Worm (Caenorhabditis elegans) whole organism, L3 larva: ENCODE data around the gene R10E9.2.

Experiments used
- ZK546.5 ChIP-seq: sonication (generic microtip); optimal IDR thresholded peaks from 2 replicates; lab custom pipeline; 2017; ENCODE audit warnings: missing biosample characterization, missing genetic modification characterization
- aly-2 ChIP-seq: fragments of 150-350 bp; optimal IDR thresholded peaks from 2 replicates; lab custom pipeline; 2014; ENCODE audit warnings: missing biosample characterization, missing genetic modification characterization
- ama-1 ChIP-seq: fragments of 150-350 bp; optimal IDR thresholded peaks from 2 replicates; lab custom pipeline; 2018
- ceh-16 ChIP-seq: sonication (generic microtip); optimal IDR thresholded peaks from 2 replicates; lab custom pipeline; 2017; ENCODE audit warnings: missing biosample characterization, missing genetic modification characterization
- ceh-28 ChIP-seq: fragments of 150-350 bp; optimal IDR thresholded peaks from 2 replicates; lab custom pipeline; 2014; ENCODE audit warnings: missing biosample characterization, missing genetic modification reagents, missing genetic modification characterization
- ceh-82 ChIP-seq: fragments of 150-350 bp; optimal IDR thresholded peaks from 2 replicates; lab custom pipeline; 2014; ENCODE audit warnings: missing biosample characterization, missing genetic modification characterization
- ceh-9 ChIP-seq: sonication (generic microtip); optimal IDR thresholded peaks from 2 replicates; lab custom pipeline; 2018; ENCODE audit warnings: missing biosample characterization, missing genetic modification characterization
- daf-12 ChIP-seq: fragments of 150-350 bp; optimal IDR thresholded peaks from 2 replicates; lab custom pipeline; 2014; ENCODE audit warnings: missing biosample characterization, missing genetic modification reagents, missing genetic modification characterization
- egl-27 ChIP-seq: sonication (generic microtip); optimal IDR thresholded peaks from 4 replicates; lab custom pipeline; 2017; ENCODE audit warnings: missing biosample characterization, missing genetic modification reagents, missing genetic modification characterization
- egl-5 ChIP-seq: fragments of 150-350 bp; optimal IDR thresholded peaks from 2 replicates; lab custom pipeline; 2017; ENCODE audit warnings: missing biosample characterization, missing genetic modification reagents, missing genetic modification characterization, inconsistent platforms
- elt-1 ChIP-seq: fragments of 150-350 bp; optimal IDR thresholded peaks from 2 replicates; lab custom pipeline; 2014; ENCODE audit warnings: missing biosample characterization, missing genetic modification characterization
- elt-2 ChIP-seq: sonication (generic microtip); optimal IDR thresholded peaks from 2 replicates; lab custom pipeline; 2016; ENCODE audit warnings: missing genetic modification reagents, mild to moderate bottlenecking, missing genetic modification characterization, missing compliant biosample characterization
- elt-3 ChIP-seq, 3 experiments: fragments of 150-350 bp in 1 of 3; sonication (generic microtip) in 2 of 3; optimal IDR thresholded peaks; 2 replicates in 2 of 3; 4 replicates in 1 of 3; lab custom pipeline; 2014 to 2017; ENCODE audit warnings: missing biosample characterization in 3 of 3, missing genetic modification characterization in 3 of 3
- fkh-10 ChIP-seq: sonication (generic microtip); optimal IDR thresholded peaks from 2 replicates; lab custom pipeline; 2017; ENCODE audit warnings: missing biosample characterization, missing genetic modification reagents, missing genetic modification characterization
- fkh-2 ChIP-seq: fragments of 150-350 bp; optimal IDR thresholded peaks from 2 replicates; lab custom pipeline; 2014; ENCODE audit warnings: missing biosample characterization, missing genetic modification reagents, missing genetic modification characterization
- fos-1 ChIP-seq: fragments of 150-350 bp; optimal IDR thresholded peaks from 2 replicates; lab custom pipeline; 2014; ENCODE audit warnings: missing biosample characterization, missing genetic modification characterization
- hmg-11 ChIP-seq: sonication (generic microtip); optimal IDR thresholded peaks from 2 replicates; lab custom pipeline; 2016; ENCODE audit warnings: missing genetic modification characterization, missing compliant biosample characterization
- jun-1 ChIP-seq: fragments of 150-350 bp; optimal IDR thresholded peaks from 2 replicates; lab custom pipeline; 2014; ENCODE audit warnings: missing biosample characterization, missing genetic modification reagents, missing genetic modification characterization
- lin-15B ChIP-seq: fragments of 150-350 bp; optimal IDR thresholded peaks from 2 replicates; lab custom pipeline; 2014; ENCODE audit warnings: missing biosample characterization, missing genetic modification characterization
- lin-39 ChIP-seq: fragments of 150-350 bp; optimal IDR thresholded peaks from 2 replicates; lab custom pipeline; 2018; ENCODE audit warnings: missing biosample characterization, missing genetic modification reagents, missing genetic modification characterization
- lsy-12 ChIP-seq: sonication (generic microtip); optimal IDR thresholded peaks from 2 replicates; lab custom pipeline; 2016; ENCODE audit warnings: mild to moderate bottlenecking, missing genetic modification characterization, missing compliant biosample characterization
- nfya-1 ChIP-seq: sonication (generic microtip); optimal IDR thresholded peaks from 2 replicates; lab custom pipeline; 2017; ENCODE audit warnings: missing genetic modification characterization, mild to moderate bottlenecking, missing compliant biosample characterization, antibody characterized with exemption, moderate library complexity; ENCODE audit not compliant: insufficient read depth
- nhr-12 ChIP-seq: fragments of 150-350 bp; optimal IDR thresholded peaks from 2 replicates; lab custom pipeline; 2014; ENCODE audit warnings: missing biosample characterization, missing genetic modification characterization
- nhr-23 ChIP-seq: fragments of 150-350 bp; optimal IDR thresholded peaks from 2 replicates; lab custom pipeline; 2014; ENCODE audit warnings: missing biosample characterization, missing genetic modification reagents, missing genetic modification characterization
- nhr-237 ChIP-seq: fragments of 150-350 bp; optimal IDR thresholded peaks from 2 replicates; lab custom pipeline; 2014; ENCODE audit warnings: missing biosample characterization, missing genetic modification characterization
- nhr-25 ChIP-seq: sonication (generic microtip); optimal IDR thresholded peaks from 2 replicates; lab custom pipeline; 2017; ENCODE audit warnings: missing biosample characterization, missing genetic modification characterization
- nhr-43 ChIP-seq: sonication (generic microtip); optimal IDR thresholded peaks from 2 replicates; lab custom pipeline; 2016; ENCODE audit warnings: mild to moderate bottlenecking, missing genetic modification characterization, missing compliant biosample characterization; ENCODE audit not compliant: poor library complexity, severe bottlenecking
- nhr-67 ChIP-seq: fragments of 150-350 bp; optimal IDR thresholded peaks from 2 replicates; lab custom pipeline; 2014; ENCODE audit warnings: missing biosample characterization, missing genetic modification characterization
- nhr-76 ChIP-seq: fragments of 150-350 bp; sonication (generic microtip); optimal IDR thresholded peaks from 5 replicates; lab custom pipeline; 2014; ENCODE audit warnings: missing biosample characterization, missing genetic modification characterization
- nhr-77 ChIP-seq: fragments of 150-350 bp; optimal IDR thresholded peaks from 2 replicates; lab custom pipeline; 2014; ENCODE audit warnings: missing biosample characterization, missing genetic modification characterization
- pha-4 ChIP-seq: fragments of 150-350 bp; optimal IDR thresholded peaks from 2 replicates; lab custom pipeline; 2014; ENCODE audit warnings: missing biosample characterization, missing genetic modification reagents, missing genetic modification characterization
- pqm-1 ChIP-seq: fragments of 150-350 bp; optimal IDR thresholded peaks from 2 replicates; lab custom pipeline; 2017; ENCODE audit warnings: missing biosample characterization, missing genetic modification characterization, inconsistent platforms
- sea-2 ChIP-seq: fragments of 150-350 bp; sonication (generic microtip); optimal IDR thresholded peaks from 4 replicates; lab custom pipeline; 2014; ENCODE audit warnings: missing biosample characterization, missing genetic modification reagents, missing genetic modification characterization
- skn-1 ChIP-seq: fragments of 150-350 bp; optimal IDR thresholded peaks from 2 replicates; lab custom pipeline; 2014; ENCODE audit warnings: missing biosample characterization, missing genetic modification characterization
- snpc-4 ChIP-seq: fragments of 150-350 bp; optimal IDR thresholded peaks from 2 replicates; lab custom pipeline; 2014; ENCODE audit warnings: missing biosample characterization, missing genetic modification characterization
- tbx-2 ChIP-seq: sonication (generic microtip); optimal IDR thresholded peaks from 2 replicates; lab custom pipeline; 2016; ENCODE audit warnings: mild to moderate bottlenecking, missing genetic modification characterization, missing compliant biosample characterization
- unc-39 ChIP-seq: sonication (generic microtip); optimal IDR thresholded peaks from 4 replicates; lab custom pipeline; 2017; ENCODE audit warnings: missing biosample characterization, missing genetic modification characterization
- unc-62 ChIP-seq: fragments of 150-350 bp; sonication (generic microtip); optimal IDR thresholded peaks from 4 replicates; lab custom pipeline; 2014; ENCODE audit warnings: missing biosample characterization, missing genetic modification reagents, missing genetic modification characterization
- ztf-11 ChIP-seq: fragments of 150-350 bp; optimal IDR thresholded peaks from 2 replicates; lab custom pipeline; 2014; ENCODE audit warnings: missing biosample characterization, missing genetic modification characterization
- ztf-4 ChIP-seq: fragments of 150-350 bp; optimal IDR thresholded peaks from 2 replicates; lab custom pipeline; 2014; ENCODE audit warnings: missing biosample characterization, missing genetic modification characterization

The R10E9.2 gene

ce11 chrIII:3959987-3960386 is 4.2 kb downstream of the R10E9.2 start, which contains the start of gene R10E9.3:
TSS of gene R10E9.3 (plus strand) at chrIII:3960221.
- TF ChIP-seq elt-2 (tag; lab: Kevin White, UChicago) (peak; percentile 46), nhr-25 (no peak), nfya-1 (tag; lab: Kevin White, UChicago) (peak; percentile 3), lin-39 (no peak), pqm-1 (tag; lab: Kevin White, UChicago) (peak; percentile 38), unc-39 (tag; lab: Kevin White, UChicago) (no peak), elt-3 (tag; optimal IDR thresholded peaks at IDR 0.05; lab: Kevin White, UChicago) (no peak), lsy-12 (tag; lab: Kevin White, UChicago) (no peak), pha-4 (tag; lab: Kevin White, UChicago) (peak; percentile 71)

- no peak for TF ChIP-seq unc-62 (GFP tag; lab: Kevin White, UChicago)
- TF ChIP-seq snpc-4 (tag; lab: Kevin White, UChicago), result no peak
- no peak for TF ChIP-seq fkh-2 (tag; lab: Kevin White, UChicago)
- TF ChIP-seq sea-2 (GFP tag; lab: Kevin White, UChicago), result no peak
- TF ChIP-seq hmg-11 (tag; lab: Kevin White, UChicago), result no peak
- TF ChIP-seq nhr-12, result no peak
Measured at ce11 chrIII:3959206-3959605, 4.9 kb downstream of the R10E9.2 start.

- no peak for TF ChIP-seq fkh-2 (tag; lab: Kevin White, UChicago)
- TF ChIP-seq ztf-4 (tag; lab: Kevin White, UChicago), result no peak
- peak; percentile 10 for TF ChIP-seq pha-4 (tag; lab: Kevin White, UChicago)
- no peak for TF ChIP-seq daf-12
- TF ChIP-seq ZK546.5 (tag; lab: Kevin White, UChicago), result no peak
- peak; percentile 51 for TF ChIP-seq ama-1 (lab: Kevin White, UChicago)
- no peak for TF ChIP-seq aly-2 (tag; lab: Kevin White, UChicago)
- TF ChIP-seq lin-39, result no peak
- TF ChIP-seq elt-1 (tag; lab: Kevin White, UChicago), result no peak
Measured at ce11 chrIII:3957850-3958249, 6.3 kb downstream of the R10E9.2 start.

- TF ChIP-seq ceh-9 (tag; lab: Kevin White, UChicago) (no peak), snpc-4 (tag; lab: Kevin White, UChicago) (peak; percentile 72), egl-27 (tag; lab: Kevin White, UChicago) (no peak), nhr-12 (no peak), egl-5 (tag; lab: Kevin White, UChicago) (peak; percentile 8), ceh-16 (tag; lab: Kevin White, UChicago) (no peak), ama-1 (lab: Kevin White, UChicago) (peak; percentile 69)
- TF ChIP-seq, all 47 proteins: peak for 3
Measured at ce11 chrIII:3957119-3957739, 6.9 kb downstream of the R10E9.2 start.

ce11 chrIII:3956293-3956692 is 7.8 kb downstream of the R10E9.2 start, which contains the start of gene F37A8.5:
TSS of gene F37A8.5 (plus strand) at chrIII:3956624.
- TF ChIP-seq ztf-4 (tag; lab: Kevin White, UChicago) (no peak), snpc-4 (tag; lab: Kevin White, UChicago) (no peak)
- TF ChIP-seq, all 47 proteins: peak for 0

- TF ChIP-seq tbx-2 (tag; lab: Kevin White, UChicago) (no peak), ama-1 (lab: Kevin White, UChicago) (peak; percentile 65), nhr-43 (no peak), nhr-23 (tag; lab: Kevin White, UChicago) (no peak), ceh-28 (tag; lab: Kevin White, UChicago) (no peak), jun-1 (tag; lab: Kevin White, UChicago) (no peak), nhr-25 (peak; percentile 8), unc-39 (tag; lab: Kevin White, UChicago) (no peak), elt-3 (tag; optimal IDR thresholded peaks at IDR 0.05; lab: Kevin White, UChicago) (no peak), nhr-76 (tag; lab: Kevin White, UChicago) (no peak), ztf-11 (no peak), ZK546.5 (tag; lab: Kevin White, UChicago) (no peak), fkh-2 (tag; lab: Kevin White, UChicago) (no peak), sea-2 (GFP tag; lab: Kevin White, UChicago) (no peak), ceh-16 (tag; lab: Kevin White, UChicago) (no peak), lsy-12 (tag; lab: Kevin White, UChicago) (no peak), nhr-77 (tag; lab: Kevin White, UChicago) (no peak), fos-1 (tag; lab: Kevin White, UChicago) (no peak), hmg-11 (tag; lab: Kevin White, UChicago) (peak; percentile 20), nhr-67 (tag; lab: Kevin White, UChicago) (no peak), lin-39 (peak; percentile 44), ceh-82 (tag; lab: Kevin White, UChicago) (no peak), skn-1 (tag; lab: Kevin White, UChicago) (no peak), lin-15B (tag; lab: Kevin White, UChicago) (peak; percentile 24), snpc-4 (tag; lab: Kevin White, UChicago) (peak; percentile 17), fkh-10 (GFP tag; lab: Kevin White, UChicago) (no peak), nfya-1 (tag; lab: Kevin White, UChicago) (peak; percentile 84), nhr-237 (tag; lab: Kevin White, UChicago) (no peak)
Measured at ce11 chrIII:3955674-3956073, 8.5 kb downstream of the R10E9.2 start.
